Fruit fly (Drosophila melanogaster): ENCODE measurements around the gene CG11037.

Gene CG11037

DNA sequence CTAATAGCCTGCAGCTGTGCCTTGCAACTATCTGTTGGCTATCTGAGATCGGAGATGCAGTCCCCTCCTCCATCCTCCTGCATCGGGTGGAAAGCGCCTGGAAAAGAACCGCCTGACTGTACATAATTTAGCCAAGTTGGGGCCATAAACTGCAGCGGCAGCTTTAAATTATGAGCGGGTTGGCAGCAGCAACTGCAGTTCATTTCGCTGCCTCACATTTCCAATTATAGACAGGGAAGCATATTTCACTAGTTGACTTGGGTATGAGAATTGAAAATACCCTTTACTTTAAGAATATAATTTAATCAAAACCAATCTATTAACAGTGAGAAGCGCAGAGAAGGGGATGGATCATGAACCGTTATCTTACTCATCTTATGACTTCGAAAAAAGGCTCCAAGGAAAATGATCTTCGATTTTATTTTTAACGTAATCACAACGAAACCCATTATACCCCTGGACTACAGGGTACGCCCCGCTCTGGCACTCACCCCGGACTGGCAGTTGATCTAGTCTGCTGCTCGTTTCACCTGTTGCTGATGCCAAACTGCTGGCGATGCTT, 38.1 kb downstream of the CG11037 start (continued):
- TF ChIP-seq fru (optimal IDR thresholded peaks at IDR 0.05) = no peak
- TF ChIP-seq CG7556 (GFP tag; optimal IDR thresholded peaks at IDR 0.05) = peak; percentile 21
- TF ChIP-seq CG11504 (tag; optimal IDR thresholded peaks at IDR 0.05) = peak; percentile 57
- TF ChIP-seq CG17829 (tag; optimal IDR thresholded peaks at IDR 0.05) = peak; percentile 82
- TF ChIP-seq CG14667 (GFP tag; IDR thresholded peaks at IDR 0.05) = peak; percentile 15; the same call in 1 of the 2 replicates
- peak; percentile 54 for TF ChIP-seq CG7839 (tag; optimal IDR thresholded peaks at IDR 0.05)
- TF ChIP-seq peb (GFP tag; IDR thresholded peaks at IDR 0.05) = 0 out of 2 replicates have a peak, but pooled peaks have one; percentile 40
- no peak for TF ChIP-seq Elba2 (GFP tag; optimal IDR thresholded peaks at IDR 0.05)
- peak; percentile 59 for TF ChIP-seq CG2202 (tag; optimal IDR thresholded peaks at IDR 0.05)
- no peak for TF ChIP-seq CG10147 (GFP tag; optimal IDR thresholded peaks at IDR 0.05)
- peak in 1 of 2 experiments; percentile 34 for TF ChIP-seq pan (optimal IDR thresholded peaks at IDR 0.05)
- TF ChIP-seq pan (GFP tag; optimal IDR thresholded peaks at IDR 0.05 in 1 of 2, IDR thresholded peaks at IDR 0.05 in 1 of 2) = peak in 1 of 2 experiments; percentile 53
- peak; percentile 55 for TF ChIP-seq CG1603 (tag; optimal IDR thresholded peaks at IDR 0.05)
- TF ChIP-seq disco-r (GFP tag; optimal IDR thresholded peaks at IDR 0.05) = no peak
- no peak for TF ChIP-seq sr (GFP tag; IDR thresholded peaks at IDR 0.05)
- no peak for TF ChIP-seq Hmx (GFP tag; optimal IDR thresholded peaks at IDR 0.05)
- peak; percentile 79; the same call in 2 of the 3 replicates for TF ChIP-seq zfh1 (GFP tag; IDR thresholded peaks at IDR 0.05)
- TF ChIP-seq sob (GFP tag; IDR thresholded peaks at IDR 0.05) = no peak
- TF ChIP-seq dysf (GFP tag; IDR thresholded peaks at IDR 0.05) = peak; percentile 29; the same call in 1 of the 3 replicates
- no peak for TF ChIP-seq pfk (GFP tag; optimal IDR thresholded peaks at IDR 0.05)
- peak; percentile 75 for TF ChIP-seq CG4404 (GFP tag; IDR thresholded peaks at IDR 0.05)
- TF ChIP-seq CG10959 (GFP tag; IDR thresholded peaks at IDR 0.05) = peak; percentile 70
- TF ChIP-seq Ravus (GFP tag; IDR thresholded peaks at IDR 0.05) = no peak
- peak; percentile 54 for TF ChIP-seq chn (GFP tag; optimal IDR thresholded peaks at IDR 0.05)
- TF ChIP-seq slou (GFP tag; optimal IDR thresholded peaks at IDR 0.05) = no peak
- no peak for TF ChIP-seq Sry-δ (GFP tag; optimal IDR thresholded peaks at IDR 0.05)
- TF ChIP-seq CG1024 (GFP tag; IDR thresholded peaks at IDR 0.05) = no peak
- TF ChIP-seq crp (GFP tag; optimal IDR thresholded peaks at IDR 0.05) = no peak
- TF ChIP-seq CG9215 (GFP tag; IDR thresholded peaks at IDR 0.05) = no peak
- TF ChIP-seq CG3726 (GFP tag; IDR thresholded peaks at IDR 0.05) = 0 out of 3 replicates have a peak, but pooled peaks have one; percentile 17
- TF ChIP-seq dpn (GFP tag; optimal IDR thresholded peaks at IDR 0.05) = peak in 1 of 2 experiments; percentile 23
- no peak for TF ChIP-seq sug (tag; optimal IDR thresholded peaks at IDR 0.05)
- TF ChIP-seq ci (GFP tag; IDR thresholded peaks at IDR 0.05) = peak; percentile 65; the same call in 1 of the 3 replicates
- no peak for TF ChIP-seq mirr (GFP tag; optimal IDR thresholded peaks at IDR 0.05)
- no peak for TF ChIP-seq B-H2 (GFP tag; optimal IDR thresholded peaks at IDR 0.05)
- TF ChIP-seq h (optimal IDR thresholded peaks at IDR 0.05) = no peak
- TF ChIP-seq CG12236 (GFP tag; optimal IDR thresholded peaks at IDR 0.05) = peak; percentile 28
- no peak for TF ChIP-seq tll (GFP tag; optimal IDR thresholded peaks at IDR 0.05)
- TF ChIP-seq CG18011 (GFP tag; optimal IDR thresholded peaks at IDR 0.05) = no peak
- TF ChIP-seq CG8359 (GFP tag; optimal IDR thresholded peaks at IDR 0.05; ENCODE audit: borderline replicate concordance) = peak; percentile 15
- TF ChIP-seq CG18764 (GFP tag; optimal IDR thresholded peaks at IDR 0.05) = no peak
- peak; percentile 71 for TF ChIP-seq Sox102F (GFP tag; optimal IDR thresholded peaks at IDR 0.05)
- TF ChIP-seq CG6689 (GFP tag; IDR thresholded peaks at IDR 0.05) = peak; percentile 58
- TF ChIP-seq Lhr (GFP tag; optimal IDR thresholded peaks at IDR 0.05) = peak; percentile 1
- TF ChIP-seq pita (GFP tag; optimal IDR thresholded peaks at IDR 0.05) = no peak
- TF ChIP-seq Oli (tag; optimal IDR thresholded peaks at IDR 0.05) = peak; percentile 60
- TF ChIP-seq CG12744 (GFP tag; optimal IDR thresholded peaks at IDR 0.05) = no peak
- TF ChIP-seq CG16779 (GFP tag; IDR thresholded peaks at IDR 0.05) = no peak
- TF ChIP-seq bab2 (GFP tag; optimal IDR thresholded peaks at IDR 0.05) = peak; percentile 34
- TF ChIP-seq CG2199 (GFP tag; IDR thresholded peaks at IDR 0.05) = 0 out of 3 replicates have a peak, but pooled peaks have one; percentile 62
- no peak for TF ChIP-seq kay (GFP tag; optimal IDR thresholded peaks at IDR 0.05)
- no peak for TF ChIP-seq yki (optimal IDR thresholded peaks at IDR 0.05)
